Worm (Caenorhabditis elegans) whole organism, L3 larva: ENCODE data around the gene Y39G8B.9.

ENCODE experiments used
- ZK546.5 ChIP-seq: sonication (generic microtip); optimal IDR thresholded peaks from 2 replicates; lab custom pipeline; 2017; ENCODE audit warnings: missing biosample characterization, missing genetic modification characterization
- aly-2 ChIP-seq: fragments of 150-350 bp; optimal IDR thresholded peaks from 2 replicates; lab custom pipeline; 2014; ENCODE audit warnings: missing biosample characterization, missing genetic modification characterization
- ama-1 ChIP-seq: fragments of 150-350 bp; optimal IDR thresholded peaks from 2 replicates; lab custom pipeline; 2018
- ceh-16 ChIP-seq: sonication (generic microtip); optimal IDR thresholded peaks from 2 replicates; lab custom pipeline; 2017; ENCODE audit warnings: missing biosample characterization, missing genetic modification characterization
- ceh-28 ChIP-seq: fragments of 150-350 bp; optimal IDR thresholded peaks from 2 replicates; lab custom pipeline; 2014; ENCODE audit warnings: missing biosample characterization, missing genetic modification reagents, missing genetic modification characterization
- ceh-82 ChIP-seq: fragments of 150-350 bp; optimal IDR thresholded peaks from 2 replicates; lab custom pipeline; 2014; ENCODE audit warnings: missing biosample characterization, missing genetic modification characterization
- egl-27 ChIP-seq: sonication (generic microtip); optimal IDR thresholded peaks from 4 replicates; lab custom pipeline; 2017; ENCODE audit warnings: missing biosample characterization, missing genetic modification reagents, missing genetic modification characterization
- egl-5 ChIP-seq: fragments of 150-350 bp; optimal IDR thresholded peaks from 2 replicates; lab custom pipeline; 2017; ENCODE audit warnings: missing biosample characterization, missing genetic modification reagents, missing genetic modification characterization, inconsistent platforms
- elt-1 ChIP-seq: fragments of 150-350 bp; optimal IDR thresholded peaks from 2 replicates; lab custom pipeline; 2014; ENCODE audit warnings: missing biosample characterization, missing genetic modification characterization
- elt-2 ChIP-seq: sonication (generic microtip); optimal IDR thresholded peaks from 2 replicates; lab custom pipeline; 2016; ENCODE audit warnings: missing genetic modification reagents, mild to moderate bottlenecking, missing genetic modification characterization, missing compliant biosample characterization
- elt-3 ChIP-seq, 3 experiments: fragments of 150-350 bp in 1 of 3; sonication (generic microtip) in 2 of 3; optimal IDR thresholded peaks; 2 replicates in 2 of 3; 4 replicates in 1 of 3; lab custom pipeline; 2014 to 2017; ENCODE audit warnings: missing biosample characterization in 3 of 3, missing genetic modification characterization in 3 of 3
- fkh-10 ChIP-seq: sonication (generic microtip); optimal IDR thresholded peaks from 2 replicates; lab custom pipeline; 2017; ENCODE audit warnings: missing biosample characterization, missing genetic modification reagents, missing genetic modification characterization
- fkh-2 ChIP-seq: fragments of 150-350 bp; optimal IDR thresholded peaks from 2 replicates; lab custom pipeline; 2014; ENCODE audit warnings: missing biosample characterization, missing genetic modification reagents, missing genetic modification characterization
- fos-1 ChIP-seq: fragments of 150-350 bp; optimal IDR thresholded peaks from 2 replicates; lab custom pipeline; 2014; ENCODE audit warnings: missing biosample characterization, missing genetic modification characterization
- hmg-11 ChIP-seq: sonication (generic microtip); optimal IDR thresholded peaks from 2 replicates; lab custom pipeline; 2016; ENCODE audit warnings: missing genetic modification characterization, missing compliant biosample characterization
- jun-1 ChIP-seq: fragments of 150-350 bp; optimal IDR thresholded peaks from 2 replicates; lab custom pipeline; 2014; ENCODE audit warnings: missing biosample characterization, missing genetic modification reagents, missing genetic modification characterization
- lin-15B ChIP-seq: fragments of 150-350 bp; optimal IDR thresholded peaks from 2 replicates; lab custom pipeline; 2014; ENCODE audit warnings: missing biosample characterization, missing genetic modification characterization
- lin-39 ChIP-seq: fragments of 150-350 bp; optimal IDR thresholded peaks from 2 replicates; lab custom pipeline; 2018; ENCODE audit warnings: missing biosample characterization, missing genetic modification reagents, missing genetic modification characterization
- lsy-12 ChIP-seq: sonication (generic microtip); optimal IDR thresholded peaks from 2 replicates; lab custom pipeline; 2016; ENCODE audit warnings: mild to moderate bottlenecking, missing genetic modification characterization, missing compliant biosample characterization
- mml-1 ChIP-seq: fragments of 150-350 bp; sonication (generic microtip); optimal IDR thresholded peaks from 3 replicates; lab custom pipeline; 2014; ENCODE audit warnings: missing biosample characterization, missing genetic modification characterization
- nfya-1 ChIP-seq: sonication (generic microtip); optimal IDR thresholded peaks from 2 replicates; lab custom pipeline; 2017; ENCODE audit warnings: missing genetic modification characterization, mild to moderate bottlenecking, missing compliant biosample characterization, antibody characterized with exemption, moderate library complexity; ENCODE audit not compliant: insufficient read depth
- nhr-11 ChIP-seq: fragments of 150-350 bp; optimal IDR thresholded peaks from 2 replicates; lab custom pipeline; 2014; ENCODE audit warnings: missing biosample characterization, missing genetic modification characterization
- nhr-12 ChIP-seq: fragments of 150-350 bp; optimal IDR thresholded peaks from 2 replicates; lab custom pipeline; 2014; ENCODE audit warnings: missing biosample characterization, missing genetic modification characterization
- nhr-23 ChIP-seq: fragments of 150-350 bp; optimal IDR thresholded peaks from 2 replicates; lab custom pipeline; 2014; ENCODE audit warnings: missing biosample characterization, missing genetic modification reagents, missing genetic modification characterization
- nhr-237 ChIP-seq: fragments of 150-350 bp; optimal IDR thresholded peaks from 2 replicates; lab custom pipeline; 2014; ENCODE audit warnings: missing biosample characterization, missing genetic modification characterization
- nhr-25 ChIP-seq: sonication (generic microtip); optimal IDR thresholded peaks from 2 replicates; lab custom pipeline; 2017; ENCODE audit warnings: missing biosample characterization, missing genetic modification characterization
- nhr-28 ChIP-seq: fragments of 150-350 bp; optimal IDR thresholded peaks from 2 replicates; lab custom pipeline; 2014; ENCODE audit warnings: missing biosample characterization, missing genetic modification characterization
- nhr-43 ChIP-seq: sonication (generic microtip); optimal IDR thresholded peaks from 2 replicates; lab custom pipeline; 2016; ENCODE audit warnings: mild to moderate bottlenecking, missing genetic modification characterization, missing compliant biosample characterization; ENCODE audit not compliant: poor library complexity, severe bottlenecking
- nhr-67 ChIP-seq: fragments of 150-350 bp; optimal IDR thresholded peaks from 2 replicates; lab custom pipeline; 2014; ENCODE audit warnings: missing biosample characterization, missing genetic modification characterization
- nhr-76 ChIP-seq: fragments of 150-350 bp; sonication (generic microtip); optimal IDR thresholded peaks from 5 replicates; lab custom pipeline; 2014; ENCODE audit warnings: missing biosample characterization, missing genetic modification characterization
- nhr-77 ChIP-seq: fragments of 150-350 bp; optimal IDR thresholded peaks from 2 replicates; lab custom pipeline; 2014; ENCODE audit warnings: missing biosample characterization, missing genetic modification characterization
- pha-4 ChIP-seq: fragments of 150-350 bp; optimal IDR thresholded peaks from 2 replicates; lab custom pipeline; 2014; ENCODE audit warnings: missing biosample characterization, missing genetic modification reagents, missing genetic modification characterization
- pqm-1 ChIP-seq: fragments of 150-350 bp; optimal IDR thresholded peaks from 2 replicates; lab custom pipeline; 2017; ENCODE audit warnings: missing biosample characterization, missing genetic modification characterization, inconsistent platforms
- sea-2 ChIP-seq: fragments of 150-350 bp; sonication (generic microtip); optimal IDR thresholded peaks from 4 replicates; lab custom pipeline; 2014; ENCODE audit warnings: missing biosample characterization, missing genetic modification reagents, missing genetic modification characterization
- skn-1 ChIP-seq: fragments of 150-350 bp; optimal IDR thresholded peaks from 2 replicates; lab custom pipeline; 2014; ENCODE audit warnings: missing biosample characterization, missing genetic modification characterization
- snpc-4 ChIP-seq: fragments of 150-350 bp; optimal IDR thresholded peaks from 2 replicates; lab custom pipeline; 2014; ENCODE audit warnings: missing biosample characterization, missing genetic modification characterization
- unc-62 ChIP-seq: fragments of 150-350 bp; sonication (generic microtip); optimal IDR thresholded peaks from 4 replicates; lab custom pipeline; 2014; ENCODE audit warnings: missing biosample characterization, missing genetic modification reagents, missing genetic modification characterization
- zag-1 ChIP-seq: fragments of 150-350 bp; optimal IDR thresholded peaks from 2 replicates; lab custom pipeline; 2014; ENCODE audit warnings: missing biosample characterization, missing genetic modification characterization
- ztf-4 ChIP-seq: fragments of 150-350 bp; optimal IDR thresholded peaks from 2 replicates; lab custom pipeline; 2014; ENCODE audit warnings: missing biosample characterization, missing genetic modification characterization

Gene Y39G8B.9

ce11 chrII:13981097-13981496, at the start of gene Y39G8B.9:
Y39G8B.9 (plus strand) TSS chrII:13981365.
- no peak for TF ChIP-seq nhr-11 (tag; lab: Kevin White, UChicago)
- no peak for TF ChIP-seq nhr-76 (tag; lab: Kevin White, UChicago)
- TF ChIP-seq nhr-67 (tag; lab: Kevin White, UChicago): no peak
- no peak for TF ChIP-seq mml-1
- peak; percentile 0 for TF ChIP-seq pha-4
- no peak for TF ChIP-seq unc-62 (GFP tag; lab: Kevin White, UChicago)
- no peak for TF ChIP-seq zag-1 (tag; lab: Kevin White, UChicago)
- no peak for TF ChIP-seq sea-2 (GFP tag; lab: Kevin White, UChicago)
- no peak for TF ChIP-seq lin-39 (tag; lab: Kevin White, UChicago)
- TF ChIP-seq pqm-1 (tag; lab: Kevin White, UChicago): peak; percentile 5
- TF ChIP-seq fkh-2 (tag; lab: Kevin White, UChicago): no peak
- no peak for TF ChIP-seq nhr-12 (tag; lab: Kevin White, UChicago)
- no peak for TF ChIP-seq ceh-16
- no peak for TF ChIP-seq nhr-23 (tag; lab: Kevin White, UChicago)
- no peak for TF ChIP-seq egl-5 (tag; lab: Kevin White, UChicago)
- peak; percentile 61 for TF ChIP-seq elt-2 (tag; lab: Kevin White, UChicago)

- TF ChIP-seq ZK546.5 (tag; lab: Kevin White, UChicago) (no peak), ztf-4 (tag; lab: Kevin White, UChicago) (no peak), lsy-12 (tag; lab: Kevin White, UChicago) (no peak), fos-1 (tag; lab: Kevin White, UChicago) (no peak), nhr-77 (tag; lab: Kevin White, UChicago) (no peak), nhr-28 (no peak), elt-1 (tag; lab: Kevin White, UChicago) (no peak), hmg-11 (tag; lab: Kevin White, UChicago) (no peak), pha-4 (no peak), lin-15B (no peak), skn-1 (tag; lab: Kevin White, UChicago) (no peak), nhr-76 (tag; lab: Kevin White, UChicago) (no peak), aly-2 (no peak), ama-1 (lab: Kevin White, UChicago) (no peak)
Observed at ce11 chrII:13931944-13932343, 49.2 kb upstream of the Y39G8B.9 start, which contains the start of gene hot-3. hot-3 (minus strand) TSS chrII:13932044.

ce11 chrII:13933534-13933933, 47.6 kb upstream of the Y39G8B.9 start:
- TF ChIP-seq elt-3 (tag; optimal IDR thresholded peaks at IDR 0.05; lab: Kevin White, UChicago) (no peak), fos-1 (tag; lab: Kevin White, UChicago) (no peak), nhr-43 (tag; lab: Kevin White, UChicago) (no peak), jun-1 (no peak), snpc-4 (tag; lab: Kevin White, UChicago) (no peak), fkh-10 (GFP tag; lab: Kevin White, UChicago) (no peak), nhr-237 (tag; lab: Kevin White, UChicago) (no peak), ztf-4 (tag; lab: Kevin White, UChicago) (no peak), ceh-16 (no peak), egl-27 (tag; lab: Kevin White, UChicago) (no peak), pha-4 (no peak), nhr-25 (tag; lab: Kevin White, UChicago) (no peak), ceh-82 (tag; lab: Kevin White, UChicago) (no peak), nfya-1 (tag; lab: Kevin White, UChicago) (no peak), ceh-28 (tag; lab: Kevin White, UChicago) (no peak)
- TF ChIP-seq, all 47 proteins: peak for 0

DNA sequence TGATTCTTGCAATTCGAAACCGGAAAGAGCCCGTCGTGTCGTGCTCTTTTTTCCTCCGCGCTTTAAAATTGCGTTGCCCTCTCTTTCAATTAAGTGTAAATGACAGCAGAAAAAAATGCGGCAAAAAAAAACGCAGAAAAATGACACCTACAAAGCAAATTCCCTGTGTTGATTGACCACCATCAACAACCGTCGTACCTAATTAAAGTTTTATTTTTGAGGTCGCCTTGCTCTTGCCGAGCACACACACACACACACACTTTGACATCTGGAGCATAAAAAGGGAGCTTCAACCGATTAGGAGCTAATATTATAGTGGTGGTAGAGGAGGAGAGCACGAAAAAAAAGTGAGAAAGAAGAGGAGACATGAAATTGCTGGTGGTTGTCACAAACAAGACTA, 45.3 kb upstream of the Y39G8B.9 start:
- TF ChIP-seq lsy-12 (tag; lab: Kevin White, UChicago): no peak
- TF ChIP-seq zag-1 (tag; lab: Kevin White, UChicago): no peak
- no peak for TF ChIP-seq ama-1 (lab: Kevin White, UChicago)
- TF ChIP-seq nhr-25 (tag; lab: Kevin White, UChicago): no peak
